Worm (Caenorhabditis elegans): ENCODE measurements around the gene oac-3.

The oac-3 gene

ce11 chrV:13879241-13879640, 20.1 kb upstream of the oac-3 start, which contains the start of gene lbp-7:
Gene lbp-7 (plus strand): TSS chrV:13879552.
- TF ChIP-seq nhr-80 (tag; optimal IDR thresholded peaks at IDR 0.05) (peak; percentile 61), T07F8.4 (tag; optimal IDR thresholded peaks at IDR 0.05) (no peak)

ce11 chrV:13880163-13880562, 19.1 kb upstream of the oac-3 start:
- TF ChIP-seq hmg-1.2 (GFP tag; IDR thresholded peaks at IDR 0.05): peak; percentile 71; the same call in 1 of the 2 replicates
- no peak for TF ChIP-seq snpc-1.3 (tag; optimal IDR thresholded peaks at IDR 0.05; ENCODE audit: insufficient read depth)
- TF ChIP-seq pha-4 (tag; optimal IDR thresholded peaks at IDR 0.05): no peak
- no peak for TF ChIP-seq snpc-3.4 (tag; optimal IDR thresholded peaks at IDR 0.05)
- no peak for TF ChIP-seq nhr-27 (tag; optimal IDR thresholded peaks at IDR 0.05)
- 0 out of 2 replicates have a peak, but pooled peaks have one; percentile 8 for TF ChIP-seq mcd-1 (GFP tag; IDR thresholded peaks at IDR 0.05)

ce11 chrV:13880607-13881006, 18.7 kb upstream of the oac-3 start, which contains the start of gene T22G5.3:
Gene T22G5.3 (plus strand): TSS chrV:13880907.
- TF ChIP-seq Y67H2A.10 (GFP tag; conservative IDR thresholded peaks at IDR 0.05): no peak
- no peak for TF ChIP-seq B0019.2 (GFP tag; conservative IDR thresholded peaks at IDR 0.05)
- no peak for TF ChIP-seq attf-3 (GFP tag; conservative IDR thresholded peaks at IDR 0.05)
- TF ChIP-seq akir-1 (GFP tag; optimal IDR thresholded peaks at IDR 0.05): no peak
- TF ChIP-seq ztf-26 (tag; optimal IDR thresholded peaks at IDR 0.05): no peak
- TF ChIP-seq egl-44 (GFP tag; IDR thresholded peaks at IDR 0.05): no peak
- no peak for TF ChIP-seq nhr-80 (tag; optimal IDR thresholded peaks at IDR 0.05)
- no peak for TF ChIP-seq dpff-1 (tag; optimal IDR thresholded peaks at IDR 0.05)
- TF ChIP-seq attf-6 (GFP tag; IDR thresholded peaks at IDR 0.05): no peak
- no peak for TF ChIP-seq hrde-1 (tag; optimal IDR thresholded peaks at IDR 0.05; ENCODE audit: borderline replicate concordance)
- no peak for TF ChIP-seq F49E8.2 (tag; optimal IDR thresholded peaks at IDR 0.05; ENCODE audit: insufficient read depth)
- no peak for TF ChIP-seq athp-1 (tag; optimal IDR thresholded peaks at IDR 0.05)
- TF ChIP-seq lir-1 (GFP tag; conservative IDR thresholded peaks at IDR 0.05): no peak
- TF ChIP-seq snpc-3.4 (tag; optimal IDR thresholded peaks at IDR 0.05): no peak
- no peak for TF ChIP-seq F39B2.1 (GFP tag; IDR thresholded peaks at IDR 0.05)
- TF ChIP-seq rpc-1 (optimal IDR thresholded peaks at IDR 0.05): no peak
- TF ChIP-seq rpc-1 (tag; optimal IDR thresholded peaks at IDR 0.05): no peak
- no peak for TF ChIP-seq B0261.1 (tag; optimal IDR thresholded peaks at IDR 0.05)
- no peak for TF ChIP-seq bed-1 (GFP tag; IDR thresholded peaks at IDR 0.05)
- no peak for TF ChIP-seq mcd-1 (GFP tag; IDR thresholded peaks at IDR 0.05)

- TF ChIP-seq F33H1.4 (GFP tag; IDR thresholded peaks at IDR 0.05) (peak; percentile 73), D2030.7 (GFP tag; IDR thresholded peaks at IDR 0.05) (peak; percentile 24; the same call in 1 of the 2 replicates)
Measured at ce11 chrV:13882192-13882591, 17.1 kb upstream of the oac-3 start.

DNA sequence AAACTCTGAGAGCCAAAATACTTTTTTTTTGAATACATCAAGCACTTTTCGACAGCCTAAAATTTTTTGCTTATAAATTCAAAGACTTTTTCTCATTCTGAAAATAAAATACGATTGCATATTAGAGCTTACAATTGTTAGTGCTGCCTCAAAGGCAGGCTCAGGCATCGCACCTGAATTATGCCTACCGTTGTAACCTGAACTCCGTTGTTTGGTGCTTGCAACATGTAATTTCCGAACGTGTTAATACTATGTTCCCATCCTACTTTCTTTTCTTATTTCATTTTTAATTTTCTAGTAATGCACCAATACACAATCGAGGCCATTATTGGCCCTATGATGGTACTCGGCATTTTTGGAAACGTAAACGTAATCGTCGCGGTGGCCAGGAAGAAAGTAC, 12.0 kb upstream of the oac-3 start, which contains the start of gene srsx-19:
Gene srsx-19 (plus strand): TSS at position 301 of the 400 bp plus-strand sequence.
- TF ChIP-seq bed-2 (GFP tag; IDR thresholded peaks at IDR 0.05): no peak
- TF ChIP-seq F10E7.11 (tag; optimal IDR thresholded peaks at IDR 0.05): no peak
- TF ChIP-seq tbx-9 (tag; optimal IDR thresholded peaks at IDR 0.05; ENCODE audit: borderline replicate concordance): no peak
- no peak for TF ChIP-seq K12H6.12 (tag; optimal IDR thresholded peaks at IDR 0.05)
- no peak for TF ChIP-seq nhr-120 (GFP tag; IDR thresholded peaks at IDR 0.05)
- TF ChIP-seq rpc-1 (optimal IDR thresholded peaks at IDR 0.05): no peak
- no peak for TF ChIP-seq rpc-1 (tag; optimal IDR thresholded peaks at IDR 0.05)
- no peak for TF ChIP-seq hrde-1 (tag; optimal IDR thresholded peaks at IDR 0.05; ENCODE audit: borderline replicate concordance)
- no peak for TF ChIP-seq F57A8.1 (GFP tag; optimal IDR thresholded peaks at IDR 0.05)
- no peak for TF ChIP-seq F39B2.1 (GFP tag; IDR thresholded peaks at IDR 0.05)
- TF ChIP-seq egrh-3 (GFP tag; IDR thresholded peaks at IDR 0.05): no peak
- no peak for TF ChIP-seq nfyb-1 (GFP tag; IDR thresholded peaks at IDR 0.05)
- TF ChIP-seq D2030.7 (GFP tag; IDR thresholded peaks at IDR 0.05): no peak
- TF ChIP-seq somi-1 (GFP tag; optimal IDR thresholded peaks at IDR 0.05): no peak

Data from whole organism, young adult.